Worm (Caenorhabditis elegans) whole organism, L1 larva: ENCODE results near the gene hex-2.

Experiments
- aly-2 ChIP-seq: fragments of 150-350 bp; optimal IDR thresholded peaks from 2 replicates; lab custom pipeline; 2014; ENCODE audit warnings: missing biosample characterization, missing genetic modification characterization
- ceh-82 ChIP-seq, 3 experiments: fragments of 150-350 bp in 1 of 3; sonication (generic microtip) in 2 of 3; optimal IDR thresholded peaks; 2 replicates each; lab custom pipeline; 2014 to 2017; ENCODE audit warnings: missing biosample characterization in 3 of 3, missing genetic modification characterization in 3 of 3
- lin-13 ChIP-seq: fragments of 150-350 bp; optimal IDR thresholded peaks from 2 replicates; lab custom pipeline; 2014; ENCODE audit warnings: missing biosample characterization, missing genetic modification reagents, missing genetic modification characterization
- lir-3 ChIP-seq: sonication (generic microtip); optimal IDR thresholded peaks from 2 replicates; lab custom pipeline; 2016; ENCODE audit warnings: mild to moderate bottlenecking, missing genetic modification characterization, moderate library complexity, missing compliant biosample characterization; ENCODE audit not compliant: poor library complexity
- nhr-12 ChIP-seq: sonication (generic microtip); optimal IDR thresholded peaks from 2 replicates; lab custom pipeline; 2017; ENCODE audit warnings: missing biosample characterization, missing genetic modification characterization
- nhr-76 ChIP-seq: sonication (generic microtip); optimal IDR thresholded peaks from 2 replicates; lab custom pipeline; 2017; ENCODE audit warnings: missing biosample characterization, missing genetic modification characterization
- snpc-4 ChIP-seq: fragments of 150-350 bp; optimal IDR thresholded peaks from 2 replicates; lab custom pipeline; 2014; ENCODE audit warnings: missing biosample characterization, missing genetic modification characterization
- sup-37 ChIP-seq: fragments of 200-800 bp; sonication (Bioruptor generic); optimal IDR thresholded peaks from 2 replicates; lab custom pipeline; 2018; ENCODE audit warnings: mild to moderate bottlenecking, missing genetic modification characterization, missing compliant biosample characterization

DNA sequence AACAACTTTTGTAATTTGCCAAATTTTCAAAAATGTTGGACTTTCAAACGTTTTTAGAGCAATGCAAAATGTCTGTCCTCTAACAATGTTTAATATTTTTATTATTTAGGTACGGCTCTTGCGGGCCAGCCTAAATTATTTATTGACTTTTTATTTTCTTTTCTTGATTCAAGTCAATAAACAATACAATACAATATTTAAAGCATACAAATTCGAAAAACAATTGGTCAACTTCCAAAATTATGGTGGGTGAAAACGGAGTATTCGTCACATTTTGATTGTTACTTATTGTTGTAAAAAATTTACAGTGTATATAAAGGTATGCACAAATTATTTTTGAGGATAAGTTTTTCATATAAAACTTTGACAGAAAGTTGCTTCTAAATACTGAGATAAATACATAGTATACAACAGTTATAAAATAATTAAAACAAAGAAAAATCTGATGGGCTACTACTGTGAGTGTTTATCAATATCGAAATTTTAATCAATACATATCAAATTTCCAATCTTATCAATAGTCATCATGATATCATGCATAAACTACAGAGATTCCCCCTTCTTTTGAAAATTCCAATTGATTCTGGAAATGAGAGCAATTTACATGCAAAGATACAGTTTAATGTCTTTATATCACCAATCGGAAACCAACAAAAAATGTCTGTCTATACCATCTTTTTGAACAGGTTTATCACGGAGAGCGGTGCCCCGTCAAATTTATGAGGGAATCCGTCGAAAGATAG is 37.6 kb downstream of the hex-2 start, which contains the start of gene F25B4.8:
- no peak for TF ChIP-seq sup-37 (GFP tag; lab: Kevin White, UChicago)
- TF ChIP-seq lin-13 (GFP tag; lab: Kevin White, UChicago) = no peak
- no peak for TF ChIP-seq snpc-4
- TF ChIP-seq nhr-12 (tag; lab: Kevin White, UChicago) = no peak
- TF ChIP-seq lir-3 = no peak
- no peak for TF ChIP-seq ceh-82 (tag; optimal IDR thresholded peaks at IDR 0.05; lab: Kevin White, UChicago)
- no peak for TF ChIP-seq aly-2 (tag; lab: Kevin White, UChicago)
- TF ChIP-seq nhr-76 (tag; lab: Kevin White, UChicago) = no peak
